Fruit fly (Drosophila melanogaster): ENCODE data around the gene CG6656.

DNA sequence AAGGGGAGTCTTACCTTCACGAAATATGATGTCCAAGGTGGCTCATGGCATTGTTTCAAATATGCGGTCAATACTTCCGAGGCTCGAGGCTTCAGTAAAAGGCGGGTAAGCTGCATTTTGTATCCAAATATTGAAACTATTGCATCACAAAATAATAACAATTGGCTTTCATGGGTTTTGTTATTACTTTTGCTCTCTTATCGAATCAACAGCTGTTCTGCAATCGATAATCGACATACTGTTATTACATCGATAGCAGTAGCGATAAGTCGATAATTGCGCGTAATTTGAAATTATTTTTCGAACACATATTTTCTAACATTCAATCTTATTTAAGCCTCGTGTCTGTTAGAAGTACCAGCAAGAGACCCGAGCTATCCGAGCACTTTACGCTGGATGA lies 3.4 kb downstream of the CG6656 start, which contains the start of gene CG34148:
- TF ChIP-seq EcR (GFP tag; optimal IDR thresholded peaks at IDR 0.05) (no peak), CG8159 (tag; optimal IDR thresholded peaks at IDR 0.05) (no peak), CG10348 (GFP tag; IDR thresholded peaks at IDR 0.05) (no peak), CG8301 (tag; optimal IDR thresholded peaks at IDR 0.05) (no peak), D1 (tag; optimal IDR thresholded peaks at IDR 0.05) (no peak), Snoo (tag; optimal IDR thresholded peaks at IDR 0.05) (no peak)
